Worm (Caenorhabditis elegans) whole organism, mixed stage, embryonic: ENCODE measurements around the gene ric-3.

Experiments used
- M03D4.4 ChIP-seq: sonication (generic microtip); optimal IDR thresholded peaks from 2 replicates; lab custom pipeline; 2017; ENCODE audit warnings: mild to moderate bottlenecking, missing genetic modification characterization, missing compliant biosample characterization
- blmp-1 ChIP-seq: fragments of 150-350 bp; optimal IDR thresholded peaks from 2 replicates; lab custom pipeline; 2014; ENCODE audit warnings: missing biosample characterization, missing genetic modification characterization
- ceh-39 ChIP-seq: fragments of 150-350 bp; optimal IDR thresholded peaks from 2 replicates; lab custom pipeline; 2014; ENCODE audit warnings: missing biosample characterization, missing genetic modification characterization
- ceh-43 ChIP-seq: fragments of 200-800 bp; sonication (Bioruptor generic); optimal IDR thresholded peaks from 2 replicates; lab custom pipeline; 2018; ENCODE audit warnings: mild to moderate bottlenecking, missing genetic modification characterization, moderate library complexity, missing compliant biosample characterization
- ceh-83 ChIP-seq: fragments of 200-800 bp; sonication (Bioruptor generic); optimal IDR thresholded peaks from 2 replicates; lab custom pipeline; 2018; ENCODE audit warnings: mild to moderate bottlenecking, missing genetic modification characterization, missing compliant biosample characterization
- ces-1 ChIP-seq: fragments of 150-350 bp; optimal IDR thresholded peaks from 2 replicates; lab custom pipeline; 2014; ENCODE audit warnings: missing biosample characterization, missing genetic modification reagents, missing genetic modification characterization
- cnd-1 ChIP-seq: fragments of 200-800 bp; sonication (Bioruptor generic); optimal IDR thresholded peaks from 2 replicates; lab custom pipeline; 2018; ENCODE audit warnings: mild to moderate bottlenecking, missing genetic modification characterization, missing compliant biosample characterization
- drap-1 ChIP-seq: fragments of 200-800 bp; sonication (Bioruptor generic); optimal IDR thresholded peaks from 3 replicates; lab custom pipeline; 2018; ENCODE audit warnings: mild to moderate bottlenecking, missing genetic modification characterization, missing compliant biosample characterization
- elt-1 ChIP-seq: sonication (generic microtip); optimal IDR thresholded peaks from 2 replicates; lab custom pipeline; 2017; ENCODE audit warnings: missing genetic modification characterization, mild to moderate bottlenecking, missing compliant biosample characterization, antibody characterized with exemption, moderate library complexity, borderline replicate concordance; ENCODE audit not compliant: insufficient read depth
- elt-3 ChIP-seq: fragments of 150-350 bp; optimal IDR thresholded peaks from 2 replicates; lab custom pipeline; 2014; ENCODE audit warnings: missing biosample characterization, missing genetic modification characterization
- flh-1 ChIP-seq: fragments of 200-800 bp; sonication (Bioruptor generic); optimal IDR thresholded peaks from 2 replicates; lab custom pipeline; 2018; ENCODE audit warnings: mild to moderate bottlenecking, missing genetic modification characterization, moderate library complexity, missing compliant biosample characterization
- ham-2 ChIP-seq: fragments of 200-800 bp; sonication (Bioruptor generic); optimal IDR thresholded peaks from 2 replicates; lab custom pipeline; 2018; ENCODE audit warnings: mild to moderate bottlenecking, missing genetic modification characterization, missing compliant biosample characterization
- hlh-1 ChIP-seq: fragments of 150-350 bp; optimal IDR thresholded peaks from 2 replicates; lab custom pipeline; 2014; ENCODE audit warnings: missing biosample characterization, missing genetic modification reagents, missing genetic modification characterization
- lin-13 ChIP-seq: fragments of 150-350 bp; optimal IDR thresholded peaks from 2 replicates; lab custom pipeline; 2014; ENCODE audit warnings: missing biosample characterization, missing genetic modification characterization
- lsy-2 ChIP-seq: fragments of 150-350 bp; optimal IDR thresholded peaks from 2 replicates; lab custom pipeline; 2014; ENCODE audit warnings: missing biosample characterization, missing genetic modification characterization
- mab-5 ChIP-seq: fragments of 150-350 bp; optimal IDR thresholded peaks from 2 replicates; lab custom pipeline; 2014; ENCODE audit warnings: missing biosample characterization, missing genetic modification characterization
- mls-2 ChIP-seq: sonication (generic microtip); optimal IDR thresholded peaks from 2 replicates; lab custom pipeline; 2016; ENCODE audit warnings: mild to moderate bottlenecking, missing genetic modification characterization, moderate library complexity, missing compliant biosample characterization
- nhr-12 ChIP-seq: fragments of 150-350 bp; optimal IDR thresholded peaks from 2 replicates; lab custom pipeline; 2014; ENCODE audit warnings: missing biosample characterization, missing genetic modification characterization
- nhr-237 ChIP-seq: fragments of 150-350 bp; optimal IDR thresholded peaks from 2 replicates; lab custom pipeline; 2014; ENCODE audit warnings: missing biosample characterization, missing genetic modification characterization
- nhr-76 ChIP-seq: sonication (generic microtip); optimal IDR thresholded peaks from 2 replicates; lab custom pipeline; 2017; ENCODE audit warnings: missing biosample characterization, missing genetic modification characterization
- pha-4 ChIP-seq: fragments of 150-350 bp; optimal IDR thresholded peaks from 2 replicates; lab custom pipeline; 2018; ENCODE audit warnings: missing biosample characterization, missing genetic modification reagents, missing genetic modification characterization
- sem-2 ChIP-seq: fragments of 200-800 bp; sonication (Bioruptor generic); optimal IDR thresholded peaks from 2 replicates; lab custom pipeline; 2018; ENCODE audit warnings: mild to moderate bottlenecking, missing genetic modification characterization, missing compliant biosample characterization
- sptf-1 ChIP-seq: sonication (generic microtip); optimal IDR thresholded peaks from 2 replicates; lab custom pipeline; 2017; ENCODE audit warnings: mild to moderate bottlenecking, missing genetic modification characterization, moderate library complexity, missing compliant biosample characterization
- tbx-8 ChIP-seq: fragments of 200-800 bp; sonication (Bioruptor generic); optimal IDR thresholded peaks from 2 replicates; lab custom pipeline; 2018; ENCODE audit warnings: mild to moderate bottlenecking, missing genetic modification characterization, moderate library complexity, missing compliant biosample characterization
- unc-120 ChIP-seq: sonication (generic microtip); optimal IDR thresholded peaks from 2 replicates; lab custom pipeline; 2017; ENCODE audit warnings: missing genetic modification characterization, missing compliant biosample characterization; ENCODE audit not compliant: poor library complexity, severe bottlenecking
- unc-39 ChIP-seq: fragments of 150-350 bp; optimal IDR thresholded peaks from 2 replicates; lab custom pipeline; 2014; ENCODE audit warnings: missing biosample characterization, missing genetic modification characterization
- unc-62 ChIP-seq: fragments of 150-350 bp; optimal IDR thresholded peaks from 2 replicates; lab custom pipeline; 2014; ENCODE audit warnings: missing biosample characterization, missing genetic modification reagents, missing genetic modification characterization
- zip-8 ChIP-seq: fragments of 150-350 bp; optimal IDR thresholded peaks from 2 replicates; lab custom pipeline; 2014; ENCODE audit warnings: missing biosample characterization, missing genetic modification characterization
- ztf-11 ChIP-seq: fragments of 150-350 bp; optimal IDR thresholded peaks from 2 replicates; lab custom pipeline; 2014; ENCODE audit warnings: missing biosample characterization, missing genetic modification characterization

The ric-3 gene

DNA sequence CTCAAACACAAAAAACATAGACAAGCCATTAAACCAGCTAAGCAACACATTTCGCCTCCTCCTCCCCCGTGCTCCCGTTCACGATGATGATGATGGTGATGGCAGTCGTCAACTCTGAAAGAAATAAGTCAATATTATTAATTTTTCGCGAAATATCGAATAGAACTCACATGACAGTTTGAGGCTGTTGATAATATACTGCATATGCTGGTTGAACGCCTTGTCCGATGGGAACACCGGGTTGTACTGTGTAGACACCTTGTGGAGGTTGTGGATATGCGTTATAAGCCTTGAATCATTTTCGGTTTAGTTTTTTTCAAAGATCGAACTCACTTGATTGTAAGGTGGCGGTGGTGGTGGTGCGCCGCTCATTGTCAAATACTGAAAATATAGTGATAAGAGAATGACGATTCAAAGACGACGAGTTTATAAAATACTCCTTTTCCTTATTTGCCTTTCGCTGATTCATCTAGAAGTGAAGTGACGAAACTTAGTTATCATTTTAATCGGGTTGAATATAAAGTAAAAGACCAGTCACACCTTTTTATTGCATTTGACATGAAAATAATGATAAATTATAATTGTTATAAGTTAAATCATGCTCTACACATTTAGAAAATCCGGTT, 26.1 kb upstream of the ric-3 start, which contains the start of gene C33H5.13:
Gene C33H5.13, minus strand, starts transcription at position 443 of the 626 bp plus-strand sequence.
- TF ChIP-seq nhr-12 (tag; lab: Kevin White, UChicago) (no peak), unc-62 (GFP tag; lab: Kevin White, UChicago) (no peak), ceh-39 (tag; lab: Kevin White, UChicago) (no peak), mab-5 (no peak), elt-1 (tag; lab: Kevin White, UChicago) (no peak), M03D4.4 (tag; lab: Kevin White, UChicago) (no peak), ces-1 (no peak), pha-4 (tag; lab: Kevin White, UChicago) (no peak)

- TF ChIP-seq flh-1 (GFP tag; lab: Kevin White, UChicago): no peak
- TF ChIP-seq cnd-1: no peak
- no peak for TF ChIP-seq elt-1 (tag; lab: Kevin White, UChicago)
- TF ChIP-seq elt-3: no peak
- no peak for TF ChIP-seq zip-8 (tag; lab: Kevin White, UChicago)
- TF ChIP-seq drap-1 (GFP tag; lab: Kevin White, UChicago): no peak
- no peak for TF ChIP-seq nhr-237 (tag; lab: Kevin White, UChicago)
- no peak for TF ChIP-seq ceh-83 (GFP tag; lab: Kevin White, UChicago)
- TF ChIP-seq ceh-43: no peak
- no peak for TF ChIP-seq blmp-1 (tag; lab: Kevin White, UChicago)
Measured at ce11 chrIV:7794709-7795108, 23.3 kb upstream of the ric-3 start, which contains the start of gene ntp-1. TSS of gene ntp-1 (minus strand) at chrIV:7794809.

- TF ChIP-seq nhr-237 (tag; lab: Kevin White, UChicago) (no peak), elt-1 (tag; lab: Kevin White, UChicago) (no peak), mab-5 (no peak), lin-13 (no peak), nhr-76 (tag; lab: Kevin White, UChicago) (no peak), cnd-1 (no peak), unc-62 (GFP tag; lab: Kevin White, UChicago) (no peak), elt-3 (no peak), sem-2 (GFP tag; lab: Kevin White, UChicago) (no peak), unc-120 (no peak)
- TF ChIP-seq, all 35 proteins: peak for 0
Measured at ce11 chrIV:7796432-7797113, 21.5 kb upstream of the ric-3 start, which contains the start of gene sgo-1. TSS of gene sgo-1 (minus strand) at chrIV:7796482.

DNA sequence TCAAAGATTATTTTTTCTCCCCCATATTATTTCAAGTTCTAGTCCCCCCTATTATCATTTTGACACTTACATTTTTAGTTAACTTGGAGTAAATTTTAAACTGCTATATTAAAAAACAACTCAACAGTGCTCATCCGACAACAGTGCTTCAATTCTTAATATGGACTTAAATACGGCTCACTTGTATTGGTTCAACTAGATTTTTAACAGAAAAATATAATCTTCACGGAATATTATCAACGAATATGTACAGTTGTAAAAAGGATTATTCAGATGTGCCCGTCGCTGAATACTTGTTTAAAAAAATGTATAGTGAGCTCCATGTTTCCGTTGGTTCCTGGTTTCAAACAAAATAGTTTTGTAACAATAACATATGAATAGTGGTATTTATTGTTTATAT, 17.7 kb upstream of the ric-3 start:
- no peak for TF ChIP-seq pha-4 (tag; lab: Kevin White, UChicago)
- no peak for TF ChIP-seq sptf-1 (tag; lab: Kevin White, UChicago)
- TF ChIP-seq ceh-83 (GFP tag; lab: Kevin White, UChicago): no peak
- no peak for TF ChIP-seq sem-2 (GFP tag; lab: Kevin White, UChicago)
- no peak for TF ChIP-seq elt-3
- no peak for TF ChIP-seq lin-13
- TF ChIP-seq blmp-1 (tag; lab: Kevin White, UChicago): no peak
- no peak for TF ChIP-seq lsy-2 (tag; lab: Kevin White, UChicago)
- no peak for TF ChIP-seq nhr-76 (tag; lab: Kevin White, UChicago)
- TF ChIP-seq unc-120: no peak
- no peak for TF ChIP-seq nhr-12 (tag; lab: Kevin White, UChicago)
- no peak for TF ChIP-seq unc-39 (tag; lab: Kevin White, UChicago)

- no peak for TF ChIP-seq elt-1 (tag; lab: Kevin White, UChicago)
- no peak for TF ChIP-seq mls-2 (tag; lab: Kevin White, UChicago)
- TF ChIP-seq sptf-1 (tag; lab: Kevin White, UChicago): no peak
- TF ChIP-seq hlh-1: no peak
- no peak for TF ChIP-seq unc-62 (GFP tag; lab: Kevin White, UChicago)
- no peak for TF ChIP-seq nhr-76 (tag; lab: Kevin White, UChicago)
- TF ChIP-seq cnd-1: no peak
- TF ChIP-seq tbx-8 (GFP tag; lab: Kevin White, UChicago): no peak
- no peak for TF ChIP-seq ham-2
- no peak for TF ChIP-seq ceh-43
- TF ChIP-seq mab-5: no peak
- no peak for TF ChIP-seq ztf-11 (tag; lab: Kevin White, UChicago)
Measured at ce11 chrIV:7803250-7803649, 14.8 kb upstream of the ric-3 start, which contains the start of gene C33H5.16. TSS of gene C33H5.16 (minus strand) at chrIV:7803350.
